Worm (Caenorhabditis elegans): ENCODE measurements around the gene srh-233.

DNA sequence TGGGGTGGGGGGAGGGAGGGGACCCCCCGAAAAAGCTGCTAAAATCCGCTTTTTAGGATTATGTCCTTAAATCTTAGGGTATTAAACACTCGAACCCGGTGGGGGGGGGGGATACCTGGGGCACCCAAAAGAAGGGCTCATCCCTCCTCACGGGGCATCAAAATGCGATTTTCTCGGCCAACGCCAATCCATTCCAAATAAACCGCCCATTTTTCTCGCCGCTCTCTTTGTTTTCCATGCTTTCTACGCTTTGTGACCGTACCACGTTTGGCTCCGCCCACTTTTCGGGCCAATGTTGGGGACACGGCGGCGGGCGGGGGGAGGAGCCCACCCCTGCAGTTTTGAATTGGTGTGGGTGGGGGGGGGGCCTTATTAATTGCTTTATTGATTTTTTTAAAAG is 12.3 kb downstream of the srh-233 start:
- no peak for TF ChIP-seq nhr-47 (tag; optimal IDR thresholded peaks at IDR 0.05)
- no peak for TF ChIP-seq F16B12.6 (tag; optimal IDR thresholded peaks at IDR 0.05)
